Worm (Caenorhabditis elegans) whole organism, L4 larva: ENCODE results near the gene mix-1.
A peak's percentile ranks its signal among the peaks of the same experiment; 100 is the strongest.

Source experiments
- T26A8.4 ChIP-seq: fragments of 200-800 bp; sonication (Bioruptor generic); IDR thresholded peaks from 2 replicates; pipeline ENCODE4 v1.3.6; 2022; ENCODE audit warnings: missing genetic modification characterization, missing compliant biosample characterization
- Y48G9A.11 ChIP-seq: fragments of 200-800 bp; sonication (Bioruptor generic); IDR thresholded peaks from 2 replicates; pipeline ENCODE4 v1.3.6; 2022; ENCODE audit warnings: missing genetic modification reagents, missing genetic modification characterization, missing compliant biosample characterization
- Y75B8A.6 ChIP-seq: fragments of 200-800 bp; sonication (Bioruptor generic); IDR thresholded peaks from 2 replicates; pipeline ENCODE4 v1.3.6; 2022; ENCODE audit warnings: missing genetic modification reagents, missing genetic modification characterization, missing compliant biosample characterization
- aha-1 ChIP-seq: fragments of 150-350 bp; peaks from one replicate; lab custom pipeline; 2014; ENCODE audit warnings: missing biosample characterization, missing genetic modification characterization
- aly-2 ChIP-seq: sonication (generic microtip); optimal IDR thresholded peaks from 2 replicates; lab custom pipeline; 2018; ENCODE audit warnings: missing biosample characterization, missing genetic modification characterization
- arid-1 ChIP-seq: fragments of 200-800 bp; sonication (Bioruptor generic); conservative IDR thresholded peaks from 2 replicates; pipeline ENCODE4 v1.3.6; 2022; ENCODE audit warnings: missing genetic modification reagents, missing genetic modification characterization, missing compliant biosample characterization
- ceh-44 ChIP-seq: fragments of 200-800 bp; sonication (Bioruptor generic); IDR thresholded peaks from 2 replicates; pipeline ENCODE4 v1.3.6; 2022; ENCODE audit warnings: missing genetic modification reagents, missing genetic modification characterization, missing compliant biosample characterization
- cey-2 ChIP-seq: sonication (generic microtip); optimal IDR thresholded peaks from 3 replicates; lab custom pipeline; 2017; ENCODE audit warnings: missing genetic modification characterization, mild to moderate bottlenecking, missing compliant biosample characterization, antibody characterized with exemption, borderline replicate concordance; ENCODE audit not compliant: insufficient read depth
- daf-16 ChIP-seq, 3 experiments: sonication (generic microtip); optimal IDR thresholded peaks; 2 replicates each; lab custom pipeline; 2016 to 2017; ENCODE audit warnings: missing genetic modification characterization in 3 of 3, missing genetic modification reagents in 3 of 3, mild to moderate bottlenecking in 2 of 3, missing compliant biosample characterization in 2 of 3, missing biosample characterization in 1 of 3, moderate library complexity in 1 of 3
- dmd-6 ChIP-seq: fragments of 200-800 bp; sonication (Bioruptor generic); IDR thresholded peaks from 2 replicates; pipeline ENCODE4 v1.3.6; 2022; ENCODE audit warnings: missing genetic modification reagents, missing genetic modification characterization, missing compliant biosample characterization
- dmd-8 ChIP-seq: fragments of 200-800 bp; sonication (Bioruptor generic); IDR thresholded peaks from 2 replicates; pipeline ENCODE4 v1.3.6; 2022; ENCODE audit warnings: missing genetic modification characterization, missing compliant biosample characterization
- dpl-1 ChIP-seq: fragments of 150-350 bp; optimal IDR thresholded peaks from 2 replicates; lab custom pipeline; 2014; ENCODE audit warnings: missing biosample characterization, missing genetic modification reagents, missing genetic modification characterization
- egl-27 ChIP-seq: sonication (generic microtip); optimal IDR thresholded peaks from 3 replicates; lab custom pipeline; 2017; ENCODE audit warnings: missing biosample characterization, missing genetic modification reagents, missing genetic modification characterization
- gei-8 ChIP-seq: fragments of 200-800 bp; sonication (Bioruptor generic); optimal IDR thresholded peaks from 2 replicates; lab custom pipeline; 2018; ENCODE audit warnings: mild to moderate bottlenecking, missing genetic modification characterization, missing compliant biosample characterization
- hif-1 ChIP-seq, 2 experiments: sonication (generic microtip); optimal IDR thresholded peaks; 2 replicates each; lab custom pipeline; 2016 to 2017; ENCODE audit warnings: missing compliant biosample characterization in 2 of 2, missing genetic modification characterization in 2 of 2, missing genetic modification reagents in 2 of 2, missing genotype in 2 of 2, mild to moderate bottlenecking in 1 of 2
- hlh-30 ChIP-seq: sonication (generic microtip); optimal IDR thresholded peaks from 2 replicates; lab custom pipeline; 2017; ENCODE audit warnings: antibody characterized with exemption, mild to moderate bottlenecking, missing genetic modification characterization, missing compliant biosample characterization; ENCODE audit not compliant: insufficient read depth
- lin-13 ChIP-seq: fragments of 150-350 bp; optimal IDR thresholded peaks from 2 replicates; lab custom pipeline; 2014; ENCODE audit warnings: missing biosample characterization, missing genetic modification reagents, missing genetic modification characterization
- lsy-2 ChIP-seq, 2 experiments: fragments of 150-350 bp in 1 of 2; sonication (generic microtip) in 1 of 2; optimal IDR thresholded peaks; 2 replicates each; lab custom pipeline; 2014 to 2017; ENCODE audit warnings: missing biosample characterization in 2 of 2, missing genetic modification characterization in 2 of 2
- madf-9 ChIP-seq: fragments of 200-800 bp; sonication (Bioruptor generic); conservative IDR thresholded peaks from 2 replicates; pipeline ENCODE4 v1.3.6; 2022; ENCODE audit warnings: missing genetic modification reagents, missing genetic modification characterization, missing compliant biosample characterization
- nhr-11 ChIP-seq: fragments of 150-350 bp; optimal IDR thresholded peaks from 2 replicates; lab custom pipeline; 2014; ENCODE audit warnings: missing biosample characterization, missing genetic modification characterization
- nhr-28 ChIP-seq: fragments of 150-350 bp; optimal IDR thresholded peaks from 2 replicates; lab custom pipeline; 2014; ENCODE audit warnings: missing biosample characterization, missing genetic modification characterization
- nhr-42 ChIP-seq: fragments of 200-800 bp; sonication (Bioruptor generic); IDR thresholded peaks from 2 replicates; pipeline ENCODE4 v1.3.6; 2022; ENCODE audit warnings: missing genetic modification characterization, missing compliant biosample characterization
- skn-1 ChIP-seq: fragments of 150-350 bp; optimal IDR thresholded peaks from 2 replicates; lab custom pipeline; 2014; ENCODE audit warnings: missing biosample characterization, missing genetic modification characterization
- snpc-4 ChIP-seq: fragments of 150-350 bp; optimal IDR thresholded peaks from 2 replicates; lab custom pipeline; 2014; ENCODE audit warnings: missing biosample characterization, missing genetic modification characterization
- tag-97 ChIP-seq: fragments of 200-800 bp; sonication (Bioruptor generic); IDR thresholded peaks from 2 replicates; pipeline ENCODE4 v1.3.6; 2022; ENCODE audit warnings: missing genetic modification characterization, missing compliant biosample characterization
- unc-39 ChIP-seq: sonication (generic microtip); optimal IDR thresholded peaks from 2 replicates; lab custom pipeline; 2017; ENCODE audit warnings: missing biosample characterization, missing genetic modification characterization
- unc-62 ChIP-seq, 3 experiments: fragments of 150-350 bp in 1 of 3; sonication (generic microtip); optimal IDR thresholded peaks in 2 of 3; peaks in 1 of 3; 1 replicate in 1 of 3; 2 replicates in 2 of 3; lab custom pipeline; 2014 to 2017; ENCODE audit warnings: missing biosample characterization in 3 of 3, missing genetic modification characterization in 3 of 3, missing genetic modification reagents in 3 of 3, missing genotype in 1 of 3
- zip-11 ChIP-seq: fragments of 200-800 bp; sonication (Bioruptor generic); IDR thresholded peaks from 2 replicates; pipeline ENCODE4 v1.3.6; 2022; ENCODE audit warnings: missing genetic modification characterization, missing compliant biosample characterization

Gene mix-1

ce11 chrII:10800209-10800608 lies 23.8 kb upstream of the mix-1 start:
- TF ChIP-seq aha-1 (peak; percentile 81), snpc-4 (tag; lab: Kevin White, UChicago) (no peak), T26A8.4 (GFP tag; lab: Robert Waterston, UW) (no peak), arid-1 (GFP tag; lab: Robert Waterston, UW) (no peak), unc-62 (GFP tag; optimal IDR thresholded peaks at IDR 0.05 in 1 of 2; lab: Kevin White, UChicago) (peak in 1 of 2 experiments; percentile 11), unc-62 (tag; optimal IDR thresholded peaks at IDR 0.05; lab: Kevin White, UChicago) (no peak), lsy-2 (tag; optimal IDR thresholded peaks at IDR 0.05; lab: Kevin White, UChicago) (peak in 1 of 2 experiments; percentile 1)

- TF ChIP-seq unc-39 (tag; lab: Kevin White, UChicago) (no peak), dmd-6 (GFP tag; lab: Robert Waterston, UW) (no peak), ceh-44 (GFP tag; lab: Robert Waterston, UW) (no peak), nhr-42 (GFP tag; lab: Robert Waterston, UW) (no peak), Y48G9A.11 (no peak), cey-2 (no peak), hif-1 (tag; optimal IDR thresholded peaks at IDR 0.05; lab: Kevin White, UChicago) (no peak), skn-1 (tag; lab: Kevin White, UChicago) (no peak), Y75B8A.6 (no peak)
These were observed 19.6 kb upstream of the mix-1 start for ce11 chrII:10804442-10804841.

- TF ChIP-seq zip-11 (GFP tag; lab: Robert Waterston, UW) (no peak), Y75B8A.6 (no peak)
These were observed 19.1 kb upstream of the mix-1 start for ce11 chrII:10804907-10805306.

- TF ChIP-seq tag-97 (GFP tag; lab: Robert Waterston, UW) (no peak), nhr-11 (no peak), Y75B8A.6 (no peak), nhr-28 (tag; lab: Kevin White, UChicago) (no peak), lin-13 (GFP tag; lab: Kevin White, UChicago) (no peak), dmd-6 (GFP tag; lab: Robert Waterston, UW) (no peak), madf-9 (no peak), aha-1 (peak; percentile 74)
These were observed 18.6 kb upstream of the mix-1 start, which contains the start of gene ceh-62 for ce11 chrII:10805437-10805836. Gene ceh-62, plus strand, starts transcription at chrII:10805737.

- peak; percentile 91 for TF ChIP-seq aha-1
- peak in 1 of 2 experiments; percentile 62 for TF ChIP-seq unc-62 (GFP tag; optimal IDR thresholded peaks at IDR 0.05 in 1 of 2; lab: Kevin White, UChicago)
- no peak for TF ChIP-seq unc-62 (tag; optimal IDR thresholded peaks at IDR 0.05; lab: Kevin White, UChicago)
- TF ChIP-seq dmd-6 (GFP tag; lab: Robert Waterston, UW), result no peak
These were observed 15.2 kb upstream of the mix-1 start, which contains the start of gene R06F6.14 for ce11 chrII:10808708-10809343. Gene R06F6.14, plus strand, starts transcription at chrII:10809293.

- TF ChIP-seq hlh-30 (tag; lab: Kevin White, UChicago) (no peak), gei-8 (GFP tag; lab: Kevin White, UChicago) (no peak), dpl-1 (GFP tag; lab: Kevin White, UChicago) (no peak), dmd-8 (GFP tag; lab: Robert Waterston, UW) (no peak), daf-16 (GFP tag; optimal IDR thresholded peaks at IDR 0.05; lab: Kevin White, UChicago) (no peak), daf-16 (tag; optimal IDR thresholded peaks at IDR 0.05; lab: Kevin White, UChicago) (no peak), egl-27 (tag; lab: Kevin White, UChicago) (no peak), unc-39 (tag; lab: Kevin White, UChicago) (no peak), aly-2 (tag; lab: Kevin White, UChicago) (no peak)
These were observed 13.4 kb upstream of the mix-1 start, which contains the start of gene msrp-7 for ce11 chrII:10810690-10811089. Gene msrp-7, plus strand, starts transcription at chrII:10810990.
